Fruit fly (Drosophila melanogaster): ENCODE measurements around the gene CG3164.

Gene CG3164

DNA sequence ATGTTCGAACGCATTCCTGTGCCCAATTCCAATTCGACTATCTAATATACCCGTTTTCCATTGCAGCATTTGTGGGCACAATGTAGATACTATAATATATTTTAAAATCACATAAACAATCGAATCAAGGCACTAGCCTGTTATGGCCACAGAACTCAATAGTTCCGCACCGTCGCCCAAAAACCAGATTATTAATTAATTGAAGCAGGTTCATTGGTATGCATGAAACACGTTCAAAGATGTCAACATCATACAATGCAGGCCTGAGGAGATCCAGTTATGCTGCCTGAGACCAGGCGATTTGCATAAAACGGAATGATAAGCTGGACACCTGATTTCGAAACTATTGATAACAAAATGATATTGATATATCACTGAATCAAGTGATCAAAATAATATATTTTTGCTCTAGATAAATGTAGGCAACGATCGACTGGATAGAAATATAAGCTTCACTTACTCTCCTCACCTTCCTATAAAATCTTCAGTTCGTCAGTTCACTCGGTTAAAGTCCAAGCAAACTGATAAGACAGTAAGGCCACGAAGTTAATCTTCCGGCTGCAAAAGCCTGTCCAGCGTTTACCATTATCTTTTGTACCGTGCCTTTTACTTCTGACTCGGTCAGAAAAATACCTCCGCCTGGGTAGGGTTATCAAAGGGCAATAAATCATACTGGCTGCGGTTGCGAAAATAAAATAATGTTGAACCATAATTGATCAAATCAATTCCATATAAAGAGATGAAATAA lies 5.0 kb upstream of the CG3164 start:
- TF ChIP-seq CG13894 (tag; optimal IDR thresholded peaks at IDR 0.05), result peak; percentile 26
- TF ChIP-seq HHEX (GFP tag; optimal IDR thresholded peaks at IDR 0.05), result no peak
- no peak for TF ChIP-seq bcd (GFP tag; optimal IDR thresholded peaks at IDR 0.05)
- TF ChIP-seq CG12769 (tag; optimal IDR thresholded peaks at IDR 0.05), result peak; percentile 55
- peak; percentile 71 for TF ChIP-seq nom (GFP tag; optimal IDR thresholded peaks at IDR 0.05)
- TF ChIP-seq grn (GFP tag; optimal IDR thresholded peaks at IDR 0.05), result peak; percentile 45
- peak in 1 of 2 experiments; percentile 17 for TF ChIP-seq Hr78 (GFP tag; optimal IDR thresholded peaks at IDR 0.05)
- peak in 1 of 2 experiments; percentile 55 for TF ChIP-seq Eip74EF (GFP tag; optimal IDR thresholded peaks at IDR 0.05)
- no peak for TF ChIP-seq CG10267 (tag; optimal IDR thresholded peaks at IDR 0.05)
- TF ChIP-seq sens (GFP tag), result peak; percentile 76
- peak; percentile 81 for TF ChIP-seq vvl (GFP tag; IDR thresholded peaks at IDR 0.05)
- TF ChIP-seq CG32767 (GFP tag; IDR thresholded peaks at IDR 0.05), result no peak
- peak; percentile 42; the same call in 1 of the 2 replicates for TF ChIP-seq Awh (GFP tag; IDR thresholded peaks at IDR 0.05)
- TF ChIP-seq chinmo (GFP tag; IDR thresholded peaks at IDR 0.05; ENCODE audit: partially characterized antibody), result peak; percentile 95; the same call in 3 of the 4 replicates
- TF ChIP-seq sd (tag; optimal IDR thresholded peaks at IDR 0.05), result peak; percentile 47
- peak; percentile 38 for TF ChIP-seq Med (GFP tag)
- no peak for TF ChIP-seq luna (GFP tag; optimal IDR thresholded peaks at IDR 0.05)
- peak; percentile 76 for TF ChIP-seq abd-A (tag; optimal IDR thresholded peaks at IDR 0.05)

DNA sequence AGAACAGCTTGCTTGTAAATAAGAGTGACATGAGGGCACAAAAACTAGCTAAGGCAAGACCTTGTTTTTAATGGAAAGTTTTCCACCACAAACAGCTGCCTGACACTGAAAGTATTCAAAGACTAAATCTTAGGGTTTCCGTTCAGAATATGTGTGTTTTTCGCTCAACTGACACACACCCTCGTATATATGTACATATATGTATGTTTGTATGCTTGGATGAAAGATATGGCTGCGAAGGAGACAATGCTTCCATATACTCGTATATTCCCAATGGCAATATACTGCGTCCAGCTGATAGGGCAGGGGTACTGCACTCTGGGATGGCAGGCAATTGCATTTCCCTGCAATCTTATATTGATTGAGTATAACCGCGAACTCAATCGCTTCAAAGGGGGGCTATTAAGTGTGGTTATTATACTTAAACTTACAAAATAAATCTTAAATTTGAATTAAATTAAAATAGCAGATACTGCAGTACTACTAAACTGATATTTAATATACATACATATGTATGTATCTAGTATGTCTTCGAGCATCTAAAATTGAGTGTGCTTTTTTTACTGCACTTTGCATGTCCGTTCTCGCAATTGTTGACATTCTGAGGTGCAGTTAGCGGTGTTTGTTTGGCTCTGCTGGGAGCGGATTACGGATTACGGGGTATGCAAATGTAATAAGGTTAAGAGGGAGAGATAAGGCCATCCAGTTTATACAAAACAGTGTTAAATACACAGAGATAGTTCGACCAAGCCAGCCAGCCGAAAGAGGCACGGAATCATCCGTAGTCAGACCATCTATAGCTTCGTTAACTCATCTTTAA lies 4.2 kb upstream of the CG3164 start:
- peak; percentile 5 for TF ChIP-seq nau (GFP tag; optimal IDR thresholded peaks at IDR 0.05)
- TF ChIP-seq jing (GFP tag; optimal IDR thresholded peaks at IDR 0.05), result no peak
- no peak for TF ChIP-seq CG8290 (GFP tag; optimal IDR thresholded peaks at IDR 0.05)
- TF ChIP-seq CG8290 (tag; optimal IDR thresholded peaks at IDR 0.05), result peak in 1 of 2 experiments; percentile 5
- no peak for TF ChIP-seq Sox102F (GFP tag; optimal IDR thresholded peaks at IDR 0.05)
- TF ChIP-seq Ets65A (GFP tag), result peak; percentile 36
- TF ChIP-seq Med (GFP tag), result peak; percentile 68
- peak; percentile 14 for TF ChIP-seq HHEX (GFP tag; optimal IDR thresholded peaks at IDR 0.05)
- no peak for TF ChIP-seq CHES-1-like (GFP tag; optimal IDR thresholded peaks at IDR 0.05)
- TF ChIP-seq Dbx (GFP tag; IDR thresholded peaks at IDR 0.05), result 0 out of 3 replicates have a peak, but pooled peaks have one; percentile 10
- TF ChIP-seq bsh (GFP tag; optimal IDR thresholded peaks at IDR 0.05), result no peak
- TF ChIP-seq CG15011 (GFP tag; optimal IDR thresholded peaks at IDR 0.05), result peak; percentile 13
- TF ChIP-seq HLH3B (GFP tag; IDR thresholded peaks at IDR 0.05), result 0 out of 2 replicates have a peak, but pooled peaks have one; percentile 4
- no peak for TF ChIP-seq CG7372 (GFP tag; IDR thresholded peaks at IDR 0.05)
- 0 out of 3 replicates have a peak, but pooled peaks have one; percentile 8 for TF ChIP-seq CG2199 (GFP tag; IDR thresholded peaks at IDR 0.05)
- no peak for TF ChIP-seq gcm2 (GFP tag; optimal IDR thresholded peaks at IDR 0.05)
- TF ChIP-seq CG15479 (GFP tag; optimal IDR thresholded peaks at IDR 0.05), result peak; percentile 26
- no peak for TF ChIP-seq zen (tag; optimal IDR thresholded peaks at IDR 0.05)
- peak; percentile 73 for TF ChIP-seq sens (GFP tag)

All from whole organism, embryonic.